Worm (Caenorhabditis elegans): ENCODE data around the gene fbxa-220.

DNA sequence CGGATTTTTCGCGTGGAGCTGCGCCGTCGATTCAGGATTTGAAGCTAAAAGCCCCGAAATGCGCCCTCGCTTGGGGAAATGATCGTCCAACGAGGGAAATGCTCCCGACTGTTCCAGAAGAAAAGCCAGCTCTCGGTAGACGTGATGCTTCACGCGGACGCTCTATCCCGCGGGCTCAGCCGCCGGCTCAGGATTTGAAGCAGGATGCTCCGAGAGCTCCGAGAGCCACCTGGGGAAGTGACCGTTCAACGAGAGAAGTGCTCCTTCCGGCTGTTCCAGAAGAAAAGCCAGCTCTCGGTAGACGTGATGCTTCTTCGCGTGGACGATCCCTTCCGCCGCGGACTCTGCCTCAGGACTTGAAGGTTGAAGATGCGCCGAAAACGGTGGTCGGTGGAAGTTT is 26.8 kb upstream of the fbxa-220 start:
- no peak for TF ChIP-seq aptf-2 (GFP tag; conservative IDR thresholded peaks at IDR 0.05)
- TF ChIP-seq pha-4 (tag; optimal IDR thresholded peaks at IDR 0.05): no peak
- no peak for TF ChIP-seq ceh-100 (GFP tag; IDR thresholded peaks at IDR 0.05)
- no peak for TF ChIP-seq hmg-20 (GFP tag; IDR thresholded peaks at IDR 0.05)
